Worm (Caenorhabditis elegans) whole organism, late embryonic: ENCODE measurements around the gene tpst-2.
A peak's percentile ranks its signal among the peaks of the same experiment; 100 is the strongest.

Experiments used
- C08G9.2 ChIP-seq: sonication (generic microtip); optimal IDR thresholded peaks from 2 replicates; lab custom pipeline; 2016; ENCODE audit warnings: mild to moderate bottlenecking, missing genetic modification characterization, moderate library complexity, missing compliant biosample characterization
- F13H6.1 ChIP-seq: sonication (generic microtip); optimal IDR thresholded peaks from 2 replicates; lab custom pipeline; 2016; ENCODE audit warnings: missing genetic modification characterization, missing compliant biosample characterization
- T23F11.4 ChIP-seq: fragments of 200-800 bp; sonication (Bioruptor generic); optimal IDR thresholded peaks from 2 replicates; lab custom pipeline; 2018; ENCODE audit warnings: mild to moderate bottlenecking, missing genetic modification characterization, missing compliant biosample characterization
- Y22D7AL.16 ChIP-seq: sonication (generic microtip); optimal IDR thresholded peaks from 2 replicates; lab custom pipeline; 2016; ENCODE audit warnings: missing genetic modification characterization, missing compliant biosample characterization
- ahr-1 ChIP-seq: sonication (generic microtip); optimal IDR thresholded peaks from 2 replicates; lab custom pipeline; 2016; ENCODE audit warnings: missing genetic modification characterization, missing compliant biosample characterization
- ama-1 ChIP-seq: fragments of 150-350 bp; optimal IDR thresholded peaks from 2 replicates; lab custom pipeline; 2014
- ceh-19 ChIP-seq: fragments of 200-800 bp; sonication (Bioruptor generic); optimal IDR thresholded peaks from 2 replicates; lab custom pipeline; 2018; ENCODE audit warnings: mild to moderate bottlenecking, missing genetic modification characterization, missing compliant biosample characterization
- ceh-2 ChIP-seq: sonication (generic microtip); optimal IDR thresholded peaks from 2 replicates; lab custom pipeline; 2016; ENCODE audit warnings: missing genotype, missing genetic modification characterization, missing compliant biosample characterization
- ceh-22 ChIP-seq: sonication (generic microtip); optimal IDR thresholded peaks from 2 replicates; lab custom pipeline; 2017; ENCODE audit warnings: missing biosample characterization, missing genetic modification characterization
- ceh-30 ChIP-seq: fragments of 150-350 bp; optimal IDR thresholded peaks from 2 replicates; lab custom pipeline; 2014; ENCODE audit warnings: missing biosample characterization, missing genetic modification characterization
- ceh-6 ChIP-seq: fragments of 200-800 bp; sonication (Bioruptor generic); optimal IDR thresholded peaks from 2 replicates; lab custom pipeline; 2018; ENCODE audit warnings: mild to moderate bottlenecking, missing genetic modification characterization, missing compliant biosample characterization
- ceh-9 ChIP-seq: sonication (generic microtip); optimal IDR thresholded peaks from 2 replicates; lab custom pipeline; 2016; ENCODE audit warnings: mild to moderate bottlenecking, missing genetic modification characterization, inconsistent platforms, missing compliant biosample characterization
- che-1 ChIP-seq: sonication (generic microtip); optimal IDR thresholded peaks from 2 replicates; lab custom pipeline; 2016; ENCODE audit warnings: mild to moderate bottlenecking, missing genetic modification characterization, missing compliant biosample characterization
- dmd-4 ChIP-seq: sonication (generic microtip); optimal IDR thresholded peaks from 2 replicates; lab custom pipeline; 2016; ENCODE audit warnings: borderline replicate concordance, missing genetic modification characterization, missing compliant biosample characterization
- elt-2 ChIP-seq: sonication (generic microtip); optimal IDR thresholded peaks from 2 replicates; lab custom pipeline; 2016; ENCODE audit warnings: missing genetic modification reagents, missing genetic modification characterization, missing compliant biosample characterization
- elt-4 ChIP-seq: sonication (generic microtip); optimal IDR thresholded peaks from 2 replicates; lab custom pipeline; 2016; ENCODE audit warnings: missing genetic modification characterization, missing compliant biosample characterization
- fax-1 ChIP-seq: sonication (generic microtip); optimal IDR thresholded peaks from 2 replicates; lab custom pipeline; 2016; ENCODE audit warnings: missing genotype, missing genetic modification characterization, missing compliant biosample characterization
- fkh-10 ChIP-seq: fragments of 150-350 bp; optimal IDR thresholded peaks from 2 replicates; lab custom pipeline; 2014; ENCODE audit warnings: missing biosample characterization, missing genetic modification reagents, missing genetic modification characterization
- fkh-6 ChIP-seq: sonication (generic microtip); optimal IDR thresholded peaks from 2 replicates; lab custom pipeline; 2016; ENCODE audit warnings: missing genetic modification characterization, missing compliant biosample characterization
- gmeb-2 ChIP-seq: sonication (generic microtip); optimal IDR thresholded peaks from 2 replicates; lab custom pipeline; 2016; ENCODE audit warnings: missing genetic modification characterization, inconsistent platforms, missing compliant biosample characterization
- hlh-13 ChIP-seq: fragments of 200-800 bp; sonication (Bioruptor generic); optimal IDR thresholded peaks from 2 replicates; lab custom pipeline; 2018; ENCODE audit warnings: mild to moderate bottlenecking, missing genetic modification characterization, missing compliant biosample characterization
- hlh-30 ChIP-seq: sonication (generic microtip); optimal IDR thresholded peaks from 2 replicates; lab custom pipeline; 2017; ENCODE audit warnings: antibody characterized with exemption, missing genetic modification characterization, missing compliant biosample characterization; ENCODE audit not compliant: insufficient read depth
- hlh-6 ChIP-seq: sonication (generic microtip); optimal IDR thresholded peaks from 2 replicates; lab custom pipeline; 2016; ENCODE audit warnings: missing genotype, missing genetic modification characterization, missing compliant biosample characterization
- hlh-8 ChIP-seq: sonication (generic microtip); optimal IDR thresholded peaks from 2 replicates; lab custom pipeline; 2016; ENCODE audit warnings: missing genotype, missing genetic modification characterization, missing compliant biosample characterization
- lin-11 ChIP-seq: fragments of 200-800 bp; sonication (Bioruptor generic); optimal IDR thresholded peaks from 2 replicates; lab custom pipeline; 2018; ENCODE audit warnings: mild to moderate bottlenecking, missing genetic modification characterization, missing compliant biosample characterization
- madf-2 ChIP-seq: sonication (generic microtip); optimal IDR thresholded peaks from 2 replicates; lab custom pipeline; 2017; ENCODE audit warnings: missing genetic modification characterization, missing compliant biosample characterization
- mec-3 ChIP-seq: sonication (generic microtip); optimal IDR thresholded peaks from 2 replicates; lab custom pipeline; 2016; ENCODE audit warnings: borderline replicate concordance, missing genetic modification characterization, missing compliant biosample characterization
- nfya-1 ChIP-seq: sonication (generic microtip); optimal IDR thresholded peaks from 2 replicates; lab custom pipeline; 2017; ENCODE audit warnings: missing genetic modification characterization, mild to moderate bottlenecking, missing compliant biosample characterization, antibody characterized with exemption, moderate library complexity
- npax-4 ChIP-seq: sonication (generic microtip); optimal IDR thresholded peaks from 2 replicates; lab custom pipeline; 2016; ENCODE audit warnings: missing genetic modification characterization, missing compliant biosample characterization
- odd-2 ChIP-seq: sonication (generic microtip); optimal IDR thresholded peaks from 2 replicates; lab custom pipeline; 2017; ENCODE audit warnings: antibody characterized with exemption, mild to moderate bottlenecking, missing genetic modification characterization, missing compliant biosample characterization
- pag-3 ChIP-seq: sonication (generic microtip); optimal IDR thresholded peaks from 2 replicates; lab custom pipeline; 2016; ENCODE audit warnings: missing compliant biosample characterization, missing genetic modification characterization, borderline replicate concordance
- pat-9 ChIP-seq: fragments of 200-800 bp; sonication (Bioruptor generic); optimal IDR thresholded peaks from 2 replicates; lab custom pipeline; 2018; ENCODE audit warnings: mild to moderate bottlenecking, missing genetic modification characterization, moderate library complexity, missing compliant biosample characterization
- ref-2 ChIP-seq: sonication (generic microtip); optimal IDR thresholded peaks from 2 replicates; lab custom pipeline; 2016; ENCODE audit warnings: missing genetic modification characterization, missing compliant biosample characterization
- rnt-1 ChIP-seq: sonication (generic microtip); optimal IDR thresholded peaks from 2 replicates; lab custom pipeline; 2016; ENCODE audit warnings: missing genetic modification characterization, missing compliant biosample characterization
- sdc-2 ChIP-seq: sonication (generic microtip); optimal IDR thresholded peaks from 2 replicates; lab custom pipeline; 2016; ENCODE audit warnings: missing genotype, missing genetic modification characterization, missing compliant biosample characterization
- syd-9 ChIP-seq: sonication (generic microtip); optimal IDR thresholded peaks from 2 replicates; lab custom pipeline; 2016; ENCODE audit warnings: mild to moderate bottlenecking, missing genetic modification characterization, moderate library complexity, missing compliant biosample characterization
- tbx-7 ChIP-seq: sonication (generic microtip); optimal IDR thresholded peaks from 2 replicates; lab custom pipeline; 2016; ENCODE audit warnings: missing genotype, missing genetic modification characterization, missing compliant biosample characterization
- unc-3 ChIP-seq, 2 experiments: fragments of 200-800 bp in 1 of 2; sonication (Bioruptor generic) in 1 of 2; sonication (generic microtip) in 1 of 2; conservative IDR thresholded peaks in 1 of 2; optimal IDR thresholded peaks in 1 of 2; 2 replicates each; pipeline versions ENCODE4 v1.3.6 to Lab custom; 2016 to 2022; ENCODE audit warnings: missing compliant biosample characterization in 2 of 2, missing genetic modification characterization in 2 of 2, missing genetic modification reagents in 1 of 2
- unc-42 ChIP-seq: sonication (generic microtip); optimal IDR thresholded peaks from 2 replicates; lab custom pipeline; 2016; ENCODE audit warnings: missing genotype, missing genetic modification characterization, missing compliant biosample characterization
- unc-86 ChIP-seq: sonication (generic microtip); optimal IDR thresholded peaks from 2 replicates; lab custom pipeline; 2016; ENCODE audit warnings: missing genetic modification characterization, missing compliant biosample characterization
- zip-5 ChIP-seq: sonication (generic microtip); optimal IDR thresholded peaks from 2 replicates; lab custom pipeline; 2016; ENCODE audit warnings: missing genetic modification characterization, missing compliant biosample characterization

tpst-2 gene

DNA sequence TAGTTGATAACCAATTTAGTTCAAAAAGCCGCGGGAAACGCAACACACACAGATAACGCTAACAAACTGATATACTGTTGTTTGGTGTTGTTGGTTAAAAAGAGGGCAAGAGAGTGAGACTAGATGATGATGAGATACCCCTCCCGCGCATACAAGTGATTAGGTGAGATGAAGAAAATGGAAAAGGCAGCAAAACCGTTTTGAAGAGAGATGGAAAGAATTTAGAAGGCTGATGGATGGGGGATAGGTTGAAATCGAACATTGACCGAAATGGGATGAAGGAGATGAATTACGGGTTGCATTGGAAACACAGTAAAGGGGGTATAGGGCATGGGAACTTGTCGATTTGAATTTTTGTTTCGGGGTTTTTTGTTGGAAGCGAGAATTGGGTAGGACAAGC is 22.3 kb upstream of the tpst-2 start:
- peak; percentile 41 for TF ChIP-seq elt-2 (tag; lab: Kevin White, UChicago)
- TF ChIP-seq unc-86 (tag; lab: Kevin White, UChicago) = no peak
- TF ChIP-seq gmeb-2 (tag; lab: Kevin White, UChicago) = no peak

ce11 chrIII:750028-750427 is 21.0 kb upstream of the tpst-2 start:
- TF ChIP-seq Y22D7AL.16 (tag; lab: Kevin White, UChicago) = no peak
- TF ChIP-seq hlh-6 (tag; lab: Kevin White, UChicago) = no peak
- no peak for TF ChIP-seq unc-42 (tag; lab: Kevin White, UChicago)
- TF ChIP-seq ceh-6 = no peak
- no peak for TF ChIP-seq ceh-19
- TF ChIP-seq ceh-30 (tag; lab: Kevin White, UChicago) = no peak
- no peak for TF ChIP-seq mec-3 (tag; lab: Kevin White, UChicago)
- no peak for TF ChIP-seq zip-5
- no peak for TF ChIP-seq ahr-1 (tag; lab: Kevin White, UChicago)
- TF ChIP-seq, all 69 proteins: peak for 0

ce11 chrIII:752326-752725 is 18.7 kb upstream of the tpst-2 start, which contains the start of gene pat-12:
TSS of gene pat-12 (minus strand) at chrIII:752426.
- TF ChIP-seq unc-86 (tag; lab: Kevin White, UChicago) (no peak), ceh-2 (tag; lab: Kevin White, UChicago) (no peak), che-1 (tag; lab: Kevin White, UChicago) (no peak), mec-3 (tag; lab: Kevin White, UChicago) (no peak), fax-1 (tag; lab: Kevin White, UChicago) (no peak), dmd-4 (tag; lab: Kevin White, UChicago) (no peak), fkh-6 (tag; lab: Kevin White, UChicago) (no peak), ceh-9 (tag; lab: Kevin White, UChicago) (no peak), hlh-13 (GFP tag; lab: Kevin White, UChicago) (no peak), sdc-2 (tag; lab: Kevin White, UChicago) (no peak), T23F11.4 (GFP tag; lab: Kevin White, UChicago) (no peak), ceh-30 (tag; lab: Kevin White, UChicago) (no peak), odd-2 (no peak), tbx-7 (no peak), ref-2 (no peak), hlh-30 (tag; lab: Kevin White, UChicago) (no peak), rnt-1 (tag; lab: Kevin White, UChicago) (no peak), C08G9.2 (no peak)
- TF ChIP-seq, all 69 proteins: peak for 0

DNA sequence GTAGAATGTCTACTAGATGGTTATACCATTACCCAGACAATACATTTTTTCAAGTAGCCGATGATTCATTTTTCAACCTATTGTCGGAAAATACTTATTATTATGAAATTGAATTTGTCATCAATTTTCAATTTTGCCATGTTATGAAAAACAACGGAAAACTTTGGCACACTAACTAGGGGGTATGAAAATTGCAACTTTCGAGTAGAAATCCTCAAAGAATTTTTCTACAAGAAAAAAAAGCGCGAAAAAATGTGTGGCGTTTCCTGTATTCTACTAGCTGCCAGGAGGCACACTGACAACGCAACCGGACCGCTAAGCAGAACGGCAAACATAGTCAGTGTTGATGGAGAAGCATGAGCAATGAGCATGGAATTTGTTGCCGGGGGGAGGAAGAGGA is 16.7 kb upstream of the tpst-2 start:
- no peak for TF ChIP-seq syd-9
- no peak for TF ChIP-seq sdc-2 (tag; lab: Kevin White, UChicago)
- TF ChIP-seq F13H6.1 (tag; lab: Kevin White, UChicago) = no peak
- no peak for TF ChIP-seq unc-3 (GFP tag; conservative IDR thresholded peaks at IDR 0.05; lab: Robert Waterston, UW)
- no peak for TF ChIP-seq unc-3 (tag; optimal IDR thresholded peaks at IDR 0.05; lab: Kevin White, UChicago)
- no peak for TF ChIP-seq ceh-22 (tag; lab: Kevin White, UChicago)
- no peak for TF ChIP-seq ref-2
- no peak for TF ChIP-seq madf-2 (tag; lab: Kevin White, UChicago)
- TF ChIP-seq ama-1 = no peak

ce11 chrIII:757981-758380 is 13.1 kb upstream of the tpst-2 start, which contains the start of gene T17H7.7:
TSS of gene T17H7.7 (minus strand) at chrIII:758081.
- no peak for TF ChIP-seq npax-4 (tag; lab: Kevin White, UChicago)
- TF ChIP-seq hlh-8 (tag; lab: Kevin White, UChicago) = no peak
- TF ChIP-seq lin-11 = no peak
- no peak for TF ChIP-seq fkh-10
- no peak for TF ChIP-seq pag-3 (tag; lab: Kevin White, UChicago)
- TF ChIP-seq F13H6.1 (tag; lab: Kevin White, UChicago) = no peak
- no peak for TF ChIP-seq elt-4 (tag; lab: Kevin White, UChicago)
- TF ChIP-seq pat-9 (tag; lab: Kevin White, UChicago) = no peak
- TF ChIP-seq ref-2 = no peak
- TF ChIP-seq ahr-1 (tag; lab: Kevin White, UChicago) = no peak
- no peak for TF ChIP-seq nfya-1 (tag; lab: Kevin White, UChicago)
